Fruit fly (Drosophila melanogaster) whole organism, embryonic: ENCODE measurements around the gene Spx.

Experiments used
- Drgx ChIP-seq: fragments of 200-800 bp; sonication (Bioruptor generic); IDR thresholded peaks from 2 replicates; pipeline ENCODE4 v1.3.6; 2022; ENCODE audit warnings: missing biosample characterization, missing genetic modification characterization
- Jarid2 ChIP-seq: fragments of 200-800 bp; sonication (Bioruptor generic); optimal IDR thresholded peaks from 3 replicates; lab custom pipeline; 2017; ENCODE audit warnings: mild to moderate bottlenecking, missing biosample characterization, missing genetic modification reagents, missing genetic modification characterization

Gene Spx

DNA sequence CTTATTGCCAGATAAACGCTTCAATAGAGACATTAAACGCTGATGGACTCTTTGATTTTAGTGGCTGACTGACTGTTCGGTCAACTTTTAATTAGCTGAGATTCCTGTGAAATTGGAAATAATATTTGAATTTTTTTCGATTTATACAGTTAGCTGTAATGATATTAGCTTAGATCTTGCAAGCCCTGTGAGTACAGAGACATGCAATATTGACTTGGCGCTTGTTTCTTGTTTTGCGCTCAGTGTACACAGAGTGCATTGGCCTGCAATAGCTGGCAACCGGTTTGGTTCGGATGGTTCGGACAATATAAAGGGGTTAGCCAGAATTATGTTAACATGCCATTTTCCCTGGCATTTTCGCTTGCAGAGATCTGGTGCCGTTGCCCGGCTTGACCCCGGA lies 49.7 kb downstream of the Spx start:
- TF ChIP-seq Jarid2 (GFP tag; lab: Kevin White, UChicago): no peak
- peak; percentile 47; the same call in 1 of the 2 replicates for TF ChIP-seq Drgx (GFP tag; lab: Robert Waterston, UW)
